Worm (Caenorhabditis elegans) whole organism, L1 larva: ENCODE results near the gene tat-3.

Experiments used
- C34B4.2 ChIP-seq: sonication (generic microtip); optimal IDR thresholded peaks from 2 replicates; lab custom pipeline; 2017; ENCODE audit warnings: mild to moderate bottlenecking, missing genetic modification characterization, missing compliant biosample characterization
- Y116A8C.19 ChIP-seq: sonication (generic microtip); optimal IDR thresholded peaks from 2 replicates; lab custom pipeline; 2016; ENCODE audit warnings: missing compliant biosample characterization, missing genetic modification characterization, borderline replicate concordance
- aly-2 ChIP-seq: fragments of 150-350 bp; optimal IDR thresholded peaks from 2 replicates; lab custom pipeline; 2014; ENCODE audit warnings: missing biosample characterization, missing genetic modification characterization
- blmp-1 ChIP-seq: fragments of 150-350 bp; optimal IDR thresholded peaks from 2 replicates; lab custom pipeline; 2014; ENCODE audit warnings: missing biosample characterization, missing genetic modification characterization
- dpl-1 ChIP-seq, 3 experiments: fragments of 150-350 bp in 2 of 3; sonication (generic microtip) in 1 of 3; optimal IDR thresholded peaks; 2 replicates each; lab custom pipeline; 2014 to 2017; ENCODE audit warnings: missing biosample characterization in 3 of 3, missing genetic modification characterization in 3 of 3, missing genetic modification reagents in 3 of 3
- efl-1 ChIP-seq, 4 experiments: fragments of 150-350 bp; optimal IDR thresholded peaks in 3 of 4; peaks in 1 of 4; 1 replicate in 1 of 4; 2 replicates in 3 of 4; lab custom pipeline; 2014; ENCODE audit warnings: missing biosample characterization in 2 of 4, missing genetic modification characterization in 2 of 4, missing genetic modification reagents in 2 of 4
- egl-13 ChIP-seq: sonication (generic microtip); optimal IDR thresholded peaks from 2 replicates; lab custom pipeline; 2016; ENCODE audit warnings: missing genotype, missing genetic modification reagents, missing genetic modification characterization, missing compliant biosample characterization
- elt-2 ChIP-seq: sonication (generic microtip); optimal IDR thresholded peaks from 2 replicates; lab custom pipeline; 2016; ENCODE audit warnings: missing genetic modification characterization, mild to moderate bottlenecking, inconsistent platforms, missing compliant biosample characterization, missing genetic modification reagents
- elt-3 ChIP-seq, 6 experiments: fragments of 150-350 bp in 1 of 6; sonication (generic microtip); optimal IDR thresholded peaks; 2 replicates each; lab custom pipeline; 2017 to 2018; ENCODE audit warnings: missing biosample characterization in 6 of 6, missing genetic modification characterization in 6 of 6, inconsistent platforms in 1 of 6
- ets-5 ChIP-seq: fragments of 200-800 bp; sonication (Bioruptor generic); IDR thresholded peaks from 2 replicates; pipeline ENCODE4 v1.3.6; 2022; ENCODE audit warnings: missing genetic modification characterization, missing compliant biosample characterization
- hlh-4 ChIP-seq: sonication (generic microtip); optimal IDR thresholded peaks from 2 replicates; lab custom pipeline; 2016; ENCODE audit warnings: mild to moderate bottlenecking, missing genetic modification characterization, missing compliant biosample characterization
- irx-1 ChIP-seq: sonication (generic microtip); optimal IDR thresholded peaks from 2 replicates; lab custom pipeline; 2016; ENCODE audit warnings: missing genetic modification characterization, missing compliant biosample characterization
- lin-15B ChIP-seq: fragments of 150-350 bp; sonication (generic microtip); optimal IDR thresholded peaks from 3 replicates; lab custom pipeline; 2014; ENCODE audit warnings: missing biosample characterization, missing genetic modification characterization
- mef-2 ChIP-seq: fragments of 150-350 bp; optimal IDR thresholded peaks from 2 replicates; lab custom pipeline; 2014; ENCODE audit warnings: missing biosample characterization, missing genetic modification characterization
- nhr-12 ChIP-seq: sonication (generic microtip); optimal IDR thresholded peaks from 2 replicates; lab custom pipeline; 2017; ENCODE audit warnings: missing biosample characterization, missing genetic modification characterization
- nhr-71 ChIP-seq: sonication (generic microtip); optimal IDR thresholded peaks from 2 replicates; lab custom pipeline; 2016; ENCODE audit warnings: mild to moderate bottlenecking, missing genetic modification characterization, moderate library complexity, missing compliant biosample characterization
- nhr-76 ChIP-seq: sonication (generic microtip); optimal IDR thresholded peaks from 2 replicates; lab custom pipeline; 2017; ENCODE audit warnings: missing biosample characterization, missing genetic modification characterization
- nhr-77 ChIP-seq: fragments of 150-350 bp; optimal IDR thresholded peaks from 2 replicates; lab custom pipeline; 2014; ENCODE audit warnings: missing biosample characterization, missing genetic modification characterization
- nhr-85 ChIP-seq: sonication (generic microtip); peaks from one replicate; lab custom pipeline; 2016; ENCODE audit warnings: missing genetic modification characterization, inconsistent platforms, missing compliant biosample characterization
- pag-3 ChIP-seq: sonication (generic microtip); optimal IDR thresholded peaks from 2 replicates; lab custom pipeline; 2017; ENCODE audit warnings: missing genetic modification characterization, mild to moderate bottlenecking, missing compliant biosample characterization, antibody characterized with exemption, borderline replicate concordance; ENCODE audit not compliant: insufficient read depth
- rnt-1 ChIP-seq: sonication (generic microtip); optimal IDR thresholded peaks from 2 replicates; lab custom pipeline; 2016; ENCODE audit warnings: mild to moderate bottlenecking, missing genetic modification characterization, moderate library complexity, missing compliant biosample characterization
- skn-1 ChIP-seq: fragments of 150-350 bp; optimal IDR thresholded peaks from 2 replicates; lab custom pipeline; 2014; ENCODE audit warnings: missing biosample characterization, missing genetic modification characterization
- sox-4 ChIP-seq: sonication (generic microtip); optimal IDR thresholded peaks from 2 replicates; lab custom pipeline; 2016; ENCODE audit warnings: missing genetic modification characterization, missing compliant biosample characterization
- sptf-1 ChIP-seq: fragments of 150-350 bp; optimal IDR thresholded peaks from 2 replicates; lab custom pipeline; 2014; ENCODE audit warnings: missing biosample characterization, missing genetic modification characterization
- sup-37 ChIP-seq: fragments of 200-800 bp; sonication (Bioruptor generic); optimal IDR thresholded peaks from 2 replicates; lab custom pipeline; 2018; ENCODE audit warnings: mild to moderate bottlenecking, missing genetic modification characterization, missing compliant biosample characterization
- swsn-7 ChIP-seq: sonication (generic microtip); optimal IDR thresholded peaks from 2 replicates; lab custom pipeline; 2016; ENCODE audit warnings: missing genetic modification characterization, missing compliant biosample characterization
- tbx-2 ChIP-seq: sonication (generic microtip); optimal IDR thresholded peaks from 2 replicates; lab custom pipeline; 2016; ENCODE audit warnings: missing genetic modification characterization, missing compliant biosample characterization
- unc-98 ChIP-seq: fragments of 200-800 bp; sonication (Bioruptor generic); IDR thresholded peaks from 2 replicates; pipeline ENCODE4 v1.3.6; 2022; ENCODE audit warnings: missing genetic modification characterization, missing compliant biosample characterization
- vab-15 ChIP-seq: sonication (generic microtip); optimal IDR thresholded peaks from 2 replicates; lab custom pipeline; 2017; ENCODE audit warnings: missing genotype, mild to moderate bottlenecking, missing genetic modification characterization, missing compliant biosample characterization

Gene tat-3

ce11 chrIII:10706972-10707438 is 23.5 kb downstream of the tat-3 start, which contains the start of the genes Y39A1A.21 and Y39A1A.22 (continued):
- peak in 2 of 6 experiments; percentile 7 to 22 for TF ChIP-seq elt-3 (tag; optimal IDR thresholded peaks at IDR 0.05; lab: Kevin White, UChicago)
- no peak for TF ChIP-seq unc-98 (GFP tag; lab: Robert Waterston, UW)
- TF ChIP-seq swsn-7 (tag; lab: Kevin White, UChicago): peak; percentile 86
- peak; percentile 33 for TF ChIP-seq mef-2 (tag; lab: Kevin White, UChicago)
- TF ChIP-seq nhr-76 (tag; lab: Kevin White, UChicago): no peak

- TF ChIP-seq sptf-1 (no peak), nhr-71 (tag; lab: Kevin White, UChicago) (no peak), vab-15 (tag; lab: Kevin White, UChicago) (no peak)
Observed at ce11 chrIII:10706481-10706880, 24.0 kb downstream of the tat-3 start.

ce11 chrIII:10704499-10704898 is 26.0 kb downstream of the tat-3 start:
- TF ChIP-seq egl-13: no peak
- TF ChIP-seq elt-2 (tag; lab: Kevin White, UChicago): no peak
- no peak for TF ChIP-seq lin-15B (tag; lab: Kevin White, UChicago)
- TF ChIP-seq ets-5 (GFP tag; lab: Robert Waterston, UW): no peak
- no peak for TF ChIP-seq pag-3 (tag; lab: Kevin White, UChicago)
- no peak for TF ChIP-seq tbx-2 (tag; lab: Kevin White, UChicago)
- no peak for TF ChIP-seq aly-2 (tag; lab: Kevin White, UChicago)
- no peak for TF ChIP-seq sox-4
- TF ChIP-seq C34B4.2 (tag; lab: Kevin White, UChicago): no peak
- TF ChIP-seq hlh-4 (tag; lab: Kevin White, UChicago): no peak

- TF ChIP-seq dpl-1 (GFP tag; optimal IDR thresholded peaks at IDR 0.05; lab: Kevin White, UChicago) (no peak), efl-1 (optimal IDR thresholded peaks at IDR 0.05; lab: Kevin White, UChicago) (no peak), efl-1 (GFP tag; optimal IDR thresholded peaks at IDR 0.05 in 1 of 2; lab: Kevin White, UChicago) (peak in 1 of 2 experiments; percentile 91), unc-98 (GFP tag; lab: Robert Waterston, UW) (no peak), elt-3 (tag; optimal IDR thresholded peaks at IDR 0.05; lab: Kevin White, UChicago) (no peak), nhr-71 (tag; lab: Kevin White, UChicago) (no peak), lin-15B (tag; lab: Kevin White, UChicago) (no peak), swsn-7 (tag; lab: Kevin White, UChicago) (no peak), sox-4 (no peak)
Observed at ce11 chrIII:10703833-10704232, 26.7 kb downstream of the tat-3 start.

ce11 chrIII:10702805-10703204 is 27.7 kb downstream of the tat-3 start:
- TF ChIP-seq nhr-77 (tag; lab: Kevin White, UChicago) (no peak), nhr-12 (tag; lab: Kevin White, UChicago) (no peak), nhr-71 (tag; lab: Kevin White, UChicago) (no peak)

DNA sequence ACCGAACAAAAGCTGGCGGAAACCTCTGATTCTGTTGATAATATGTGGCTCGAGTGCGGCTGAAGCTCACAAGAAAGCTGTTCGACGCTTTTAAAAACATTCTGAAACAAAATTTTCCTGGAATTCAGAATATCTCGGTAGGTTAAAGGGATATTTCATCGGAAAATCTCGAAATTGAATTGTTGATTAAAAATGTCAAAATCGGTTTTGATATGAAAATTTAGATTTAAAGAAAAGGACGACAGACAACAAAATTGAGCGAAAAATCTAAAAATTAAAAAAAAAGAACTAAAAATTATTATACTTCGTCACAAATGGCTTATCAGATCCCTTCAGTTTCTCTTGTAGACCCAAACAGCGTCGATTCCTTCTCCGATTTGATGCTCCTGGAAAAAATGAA is 30.0 kb downstream of the tat-3 start, which contains the start of gene Y39A1A.20:
Gene Y39A1A.20 (minus strand): TSS at position 101 of the 400 bp plus-strand sequence.
- no peak for TF ChIP-seq irx-1
- no peak for TF ChIP-seq rnt-1 (tag; lab: Kevin White, UChicago)
- TF ChIP-seq nhr-85: no peak
- TF ChIP-seq Y116A8C.19: no peak
- no peak for TF ChIP-seq mef-2 (tag; lab: Kevin White, UChicago)

- peak; percentile 57 for TF ChIP-seq nhr-85
- peak; percentile 10 for TF ChIP-seq blmp-1 (tag; lab: Kevin White, UChicago)
- peak in 1 of 6 experiments; percentile 37 for TF ChIP-seq elt-3 (tag; optimal IDR thresholded peaks at IDR 0.05; lab: Kevin White, UChicago)
- TF ChIP-seq sup-37 (GFP tag; lab: Kevin White, UChicago): no peak
- TF ChIP-seq skn-1 (tag; lab: Kevin White, UChicago): no peak
- no peak for TF ChIP-seq efl-1 (optimal IDR thresholded peaks at IDR 0.05; lab: Kevin White, UChicago)
- peak in 1 of 2 experiments; percentile 84 for TF ChIP-seq efl-1 (GFP tag; optimal IDR thresholded peaks at IDR 0.05 in 1 of 2; lab: Kevin White, UChicago)
Observed at ce11 chrIII:10694294-10694693, 36.2 kb downstream of the tat-3 start, which contains the start of the genes Y39A1A.18 and fmo-3. Gene Y39A1A.18, minus strand, starts transcription at chrIII:10694485. Gene fmo-3, plus strand, starts transcription at chrIII:10694681.
